Fruit fly (Drosophila melanogaster): Measurements from ENCODE around the gene Cpr64Aa.
A peak's percentile ranks its signal among the peaks of the same experiment; 100 is the strongest.

Cpr64Aa gene

DNA sequence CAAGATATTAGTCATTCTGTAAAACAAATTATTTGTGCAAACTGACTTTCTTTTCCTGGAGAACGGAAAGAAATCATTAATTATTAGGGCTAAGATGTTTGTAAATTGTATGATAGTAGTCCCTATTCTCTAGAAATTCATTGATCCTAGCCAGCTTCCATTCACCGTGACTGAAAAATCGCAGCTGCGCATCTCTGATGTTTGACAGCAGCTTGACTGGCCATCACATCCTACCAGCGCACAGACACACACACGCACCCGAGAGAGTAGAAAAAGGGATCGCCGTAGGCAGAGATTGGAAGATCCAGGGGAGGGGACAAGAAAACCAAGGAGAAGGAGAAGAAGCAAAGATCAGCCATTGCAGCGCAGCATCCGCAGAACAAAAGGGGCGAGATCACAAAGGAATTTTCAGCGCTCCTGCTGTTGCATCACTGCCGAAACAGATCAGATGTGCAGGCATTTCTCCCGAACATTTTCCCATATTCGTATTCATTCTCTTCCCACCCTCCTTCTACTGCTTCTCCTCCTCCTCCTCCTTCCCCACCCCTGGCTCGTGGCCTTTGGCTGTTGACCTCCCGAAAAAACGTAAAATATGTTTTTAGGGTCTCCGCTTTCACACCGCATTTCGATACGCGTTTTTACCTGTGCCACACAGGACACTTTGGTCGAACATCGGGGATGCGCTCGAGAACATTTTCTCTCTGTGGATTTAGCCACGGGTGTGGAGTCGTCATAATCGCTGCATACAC, 44.1 kb upstream of the Cpr64Aa start (continued):
- TF ChIP-seq CG1647 (GFP tag; optimal IDR thresholded peaks at IDR 0.05) = no peak
- TF ChIP-seq TFAM (GFP tag; optimal IDR thresholded peaks at IDR 0.05) = no peak
- no peak for TF ChIP-seq CG11085 (GFP tag; IDR thresholded peaks at IDR 0.05)
- TF ChIP-seq CG9817 (tag; optimal IDR thresholded peaks at IDR 0.05) = no peak
- no peak for TF ChIP-seq fru (optimal IDR thresholded peaks at IDR 0.05)
- TF ChIP-seq CG15514 (GFP tag; optimal IDR thresholded peaks at IDR 0.05) = no peak
- TF ChIP-seq Sry-δ (GFP tag; optimal IDR thresholded peaks at IDR 0.05) = no peak
- no peak for TF ChIP-seq Ets97D (GFP tag; optimal IDR thresholded peaks at IDR 0.05)
- TF ChIP-seq CG10431 (GFP tag; optimal IDR thresholded peaks at IDR 0.05) = no peak
- TF ChIP-seq CG12769 (tag; optimal IDR thresholded peaks at IDR 0.05) = no peak
- no peak for TF ChIP-seq CG18599 (GFP tag; optimal IDR thresholded peaks at IDR 0.05)
- TF ChIP-seq CG1233 (GFP tag; optimal IDR thresholded peaks at IDR 0.05) = peak; percentile 4
- TF ChIP-seq NC2α (GFP tag; optimal IDR thresholded peaks at IDR 0.05) = no peak
- TF ChIP-seq CG31441 (GFP tag; IDR thresholded peaks at IDR 0.05) = no peak
- no peak for TF ChIP-seq pfk (GFP tag; optimal IDR thresholded peaks at IDR 0.05)
- peak; percentile 14; the same call in 1 of the 3 replicates for TF ChIP-seq row (GFP tag; IDR thresholded peaks at IDR 0.05)
- no peak; the same call in 2 of the 3 replicates for TF ChIP-seq otp (GFP tag; IDR thresholded peaks at IDR 0.05)
- no peak for TF ChIP-seq CG42726 (GFP tag; IDR thresholded peaks at IDR 0.05; ENCODE audit: partially characterized antibody)
- TF ChIP-seq Side (GFP tag; optimal IDR thresholded peaks at IDR 0.05) = no peak
- no peak for TF ChIP-seq CG12744 (GFP tag; optimal IDR thresholded peaks at IDR 0.05)
- TF ChIP-seq sens-2 (GFP tag; IDR thresholded peaks at IDR 0.05) = no peak
- no peak for TF ChIP-seq gt (GFP tag; IDR thresholded peaks at IDR 0.05)
- TF ChIP-seq zen2 (GFP tag; IDR thresholded peaks at IDR 0.05; ENCODE audit: partially characterized antibody) = no peak
- no peak for TF ChIP-seq Taf1 (GFP tag; IDR thresholded peaks at IDR 0.05)
- TF ChIP-seq Sin3A (optimal IDR thresholded peaks at IDR 0.05) = no peak
- TF ChIP-seq Kr (GFP tag; optimal IDR thresholded peaks at IDR 0.05) = peak; percentile 41
- peak; percentile 6 for TF ChIP-seq ftz-f1 (GFP tag; optimal IDR thresholded peaks at IDR 0.05)
- TF ChIP-seq insv (GFP tag; optimal IDR thresholded peaks at IDR 0.05) = peak in 1 of 2 experiments; percentile 15
- TF ChIP-seq bowl (GFP tag; IDR thresholded peaks at IDR 0.05) = no peak
- TF ChIP-seq vvl (GFP tag; IDR thresholded peaks at IDR 0.05) = no peak
- TF ChIP-seq CG8281 (tag; optimal IDR thresholded peaks at IDR 0.05) = no peak
- peak; percentile 95 for TF ChIP-seq CG15479 (GFP tag; optimal IDR thresholded peaks at IDR 0.05)
- no peak for TF ChIP-seq CG14441 (GFP tag; IDR thresholded peaks at IDR 0.05)
- TF ChIP-seq CG18764 (GFP tag; optimal IDR thresholded peaks at IDR 0.05) = no peak
- TF ChIP-seq Lpt (GFP tag; optimal IDR thresholded peaks at IDR 0.05) = peak; percentile 81
- TF ChIP-seq Trl (optimal IDR thresholded peaks at IDR 0.05) = peak in 1 of 2 experiments; percentile 0
- TF ChIP-seq Trl (GFP tag; optimal IDR thresholded peaks at IDR 0.05) = no peak
- TF ChIP-seq zfh2 (GFP tag; optimal IDR thresholded peaks at IDR 0.05) = no peak
- TF ChIP-seq CG33557 (GFP tag; optimal IDR thresholded peaks at IDR 0.05) = no peak
- no peak for TF ChIP-seq pnt (GFP tag; optimal IDR thresholded peaks at IDR 0.05)
- no peak for TF ChIP-seq tin (GFP tag; optimal IDR thresholded peaks at IDR 0.05)
- 0 out of 3 replicates have a peak, but pooled peaks have one; percentile 13 for TF ChIP-seq zfh1 (GFP tag; IDR thresholded peaks at IDR 0.05)
- no peak for TF ChIP-seq tup (GFP tag; optimal IDR thresholded peaks at IDR 0.05)
- no peak for TF ChIP-seq Dip3 (GFP tag; optimal IDR thresholded peaks at IDR 0.05)
- peak; percentile 89 for TF ChIP-seq zf30C (GFP tag; optimal IDR thresholded peaks at IDR 0.05)
- TF ChIP-seq kni (GFP tag; optimal IDR thresholded peaks at IDR 0.05) = peak; percentile 86
- peak; percentile 77 for TF ChIP-seq crol (GFP tag; IDR thresholded peaks at IDR 0.05)
- TF ChIP-seq seq (GFP tag; IDR thresholded peaks at IDR 0.05) = no peak
- TF ChIP-seq CG1792 (GFP tag; optimal IDR thresholded peaks at IDR 0.05) = no peak
- no peak for TF ChIP-seq CG31365 (tag; optimal IDR thresholded peaks at IDR 0.05)
- TF ChIP-seq CG4404 (GFP tag; IDR thresholded peaks at IDR 0.05) = no peak
- no peak for TF ChIP-seq pho (GFP tag; optimal IDR thresholded peaks at IDR 0.05)

Data from whole organism, embryonic.